Worm (Caenorhabditis elegans) whole organism, mixed stage, embryonic: ENCODE data around the gene B0034.4.

Source experiments
- blmp-1 ChIP-seq: fragments of 150-350 bp; optimal IDR thresholded peaks from 2 replicates; lab custom pipeline; 2014; ENCODE audit warnings: missing biosample characterization, missing genetic modification characterization
- mab-5 ChIP-seq: fragments of 150-350 bp; optimal IDR thresholded peaks from 2 replicates; lab custom pipeline; 2014; ENCODE audit warnings: missing biosample characterization, missing genetic modification characterization
- unc-39 ChIP-seq: fragments of 150-350 bp; optimal IDR thresholded peaks from 2 replicates; lab custom pipeline; 2014; ENCODE audit warnings: missing biosample characterization, missing genetic modification characterization

ce11 chrII:5966637-5967036 is 2.7 kb downstream of the B0034.4 start:
- TF ChIP-seq mab-5 (tag; lab: Kevin White, UChicago) (no peak), unc-39 (tag; lab: Kevin White, UChicago) (no peak), blmp-1 (tag; lab: Kevin White, UChicago) (no peak)
